Fruit fly (Drosophila melanogaster) whole organism, embryonic: ENCODE results near the gene east.

ENCODE experiments used
- BtbVII ChIP-seq: fragments of 200-800 bp; sonication (Bioruptor generic); optimal IDR thresholded peaks from 3 replicates; lab custom pipeline; 2017; ENCODE audit warnings: missing biosample characterization, mild to moderate bottlenecking, missing genetic modification characterization
- CG10654 ChIP-seq: fragments of 200-800 bp; sonication (Bioruptor generic); optimal IDR thresholded peaks from 2 replicates; lab custom pipeline; 2016; ENCODE audit warnings: missing biosample characterization, missing genetic modification characterization
- CG11456 ChIP-seq: fragments of 200-800 bp; sonication (Bioruptor generic); IDR thresholded peaks from 3 replicates; pipeline ENCODE4 v1.3.6; 2022; ENCODE audit warnings: missing biosample characterization, missing genetic modification characterization
- CG11696 ChIP-seq: fragments of 200-800 bp; sonication (Bioruptor generic); IDR thresholded peaks from 2 replicates; pipeline ENCODE4 v1.3.6; 2022; ENCODE audit warnings: missing biosample characterization, missing genetic modification characterization
- CG11723 ChIP-seq: fragments of 200-800 bp; sonication (Bioruptor generic); optimal IDR thresholded peaks from 2 replicates; lab custom pipeline; 2017; ENCODE audit warnings: missing biosample characterization, mild to moderate bottlenecking, missing genetic modification characterization
- CG12071 ChIP-seq: fragments of 200-800 bp; sonication (Bioruptor generic); optimal IDR thresholded peaks from 3 replicates; lab custom pipeline; 2018; ENCODE audit warnings: missing biosample characterization, mild to moderate bottlenecking, missing genetic modification characterization
- CG13296 ChIP-seq: fragments of 200-800 bp; sonication (Bioruptor generic); optimal IDR thresholded peaks from 3 replicates; lab custom pipeline; 2018; ENCODE audit warnings: missing biosample characterization, mild to moderate bottlenecking, missing genetic modification characterization
- CG14965 ChIP-seq: fragments of 200-800 bp; sonication (Bioruptor generic); optimal IDR thresholded peaks from 2 replicates; lab custom pipeline; 2016; ENCODE audit warnings: missing biosample characterization, missing genetic modification characterization, borderline replicate concordance
- CG15011 ChIP-seq: fragments of 200-800 bp; sonication (Bioruptor generic); optimal IDR thresholded peaks from 3 replicates; lab custom pipeline; 2018; ENCODE audit warnings: missing biosample characterization, mild to moderate bottlenecking, missing genetic modification characterization
- CG15479 ChIP-seq: fragments of 200-800 bp; sonication (Bioruptor generic); optimal IDR thresholded peaks from 3 replicates; lab custom pipeline; 2019; ENCODE audit warnings: missing biosample characterization, mild to moderate bottlenecking, missing genetic modification characterization, moderate library complexity
- CG17385 ChIP-seq: fragments of 200-800 bp; sonication (Bioruptor generic); optimal IDR thresholded peaks from 3 replicates; lab custom pipeline; 2018; ENCODE audit warnings: missing biosample characterization, mild to moderate bottlenecking, missing genetic modification characterization
- CG18262 ChIP-seq: fragments of 200-800 bp; optimal IDR thresholded peaks from 3 replicates; lab custom pipeline; 2019; ENCODE audit warnings: missing biosample characterization, mild to moderate bottlenecking, missing genetic modification characterization, moderate library complexity
- CG2875 ChIP-seq: fragments of 200-800 bp; sonication (Bioruptor generic); optimal IDR thresholded peaks from 2 replicates; lab custom pipeline; 2017; ENCODE audit warnings: missing biosample characterization, mild to moderate bottlenecking, missing genetic modification characterization, missing genetic modification reagents
- CG31441 ChIP-seq: fragments of 200-800 bp; sonication (Bioruptor generic); IDR thresholded peaks from 2 replicates; pipeline ENCODE4 v1.3.6; 2022; ENCODE audit warnings: missing biosample characterization, missing genetic modification characterization
- CG3847 ChIP-seq: fragments of 200-800 bp; sonication (Bioruptor generic); IDR thresholded peaks from 2 replicates; pipeline ENCODE4 v1.3.6; 2022; ENCODE audit warnings: missing biosample characterization, missing genetic modification characterization
- CG3995 ChIP-seq: fragments of 200-800 bp; sonication (Bioruptor generic); optimal IDR thresholded peaks from 3 replicates; lab custom pipeline; 2016; ENCODE audit warnings: missing biosample characterization, missing genetic modification characterization
- CG8765 ChIP-seq: fragments of 200-800 bp; sonication (Bioruptor generic); IDR thresholded peaks from 2 replicates; pipeline ENCODE4 v1.3.6; 2022; ENCODE audit warnings: missing biosample characterization, missing genetic modification characterization
- CG8924 ChIP-seq: fragments of 200-800 bp; optimal IDR thresholded peaks from 3 replicates; lab custom pipeline; 2019; ENCODE audit warnings: missing biosample characterization, mild to moderate bottlenecking, missing genetic modification characterization, moderate library complexity
- CG8944 ChIP-seq: fragments of 200-800 bp; sonication (Bioruptor generic); optimal IDR thresholded peaks from 3 replicates; lab custom pipeline; 2016; ENCODE audit warnings: missing biosample characterization, missing genetic modification characterization
- CG9727 ChIP-seq: fragments of 200-800 bp; sonication (Bioruptor generic); optimal IDR thresholded peaks from 3 replicates; lab custom pipeline; 2017; ENCODE audit warnings: missing biosample characterization, mild to moderate bottlenecking, missing genetic modification characterization
- CG9876 ChIP-seq: fragments of 200-800 bp; sonication (Bioruptor generic); optimal IDR thresholded peaks from 2 replicates; lab custom pipeline; 2016; ENCODE audit warnings: missing biosample characterization, missing genetic modification characterization
- D ChIP-seq, 2 experiments: fragments of 200-800 bp in 1 of 2; fragments of >200 bp in 1 of 2; sonication (Bioruptor generic) in 1 of 2; optimal IDR thresholded peaks; 2 replicates in 1 of 2; 3 replicates in 1 of 2; lab custom pipeline; 2017; ENCODE audit warnings: mild to moderate bottlenecking in 1 of 2, missing biosample characterization in 1 of 2, missing genetic modification characterization in 1 of 2, missing genetic modification reagents in 1 of 2
- Deaf1 ChIP-seq: fragments of 200-800 bp; optimal IDR thresholded peaks from 3 replicates; lab custom pipeline; 2019; ENCODE audit warnings: missing biosample characterization, mild to moderate bottlenecking, missing genetic modification characterization, moderate library complexity
- Fer1 ChIP-seq: fragments of 200-800 bp; sonication (Bioruptor generic); optimal IDR thresholded peaks from 2 replicates; lab custom pipeline; 2017; ENCODE audit warnings: missing biosample characterization, mild to moderate bottlenecking, missing genetic modification characterization
- Hmr ChIP-seq: fragments of 200-800 bp; sonication (Bioruptor generic); optimal IDR thresholded peaks from 3 replicates; lab custom pipeline; 2017; ENCODE audit warnings: mild to moderate bottlenecking, missing biosample characterization, missing genetic modification reagents, missing genetic modification characterization
- Meics ChIP-seq: fragments of 200-800 bp; sonication (Bioruptor generic); optimal IDR thresholded peaks from 2 replicates; lab custom pipeline; 2017; ENCODE audit warnings: missing biosample characterization, mild to moderate bottlenecking, missing genetic modification characterization
- Nf-YA ChIP-seq: fragments of 200-800 bp; sonication (Bioruptor generic); IDR thresholded peaks from 2 replicates; pipeline ENCODE4 v1.3.6; 2022; ENCODE audit warnings: missing biosample characterization, missing genetic modification characterization
- NfI ChIP-seq: fragments of 200-800 bp; sonication (Bioruptor generic); optimal IDR thresholded peaks from 3 replicates; lab custom pipeline; 2018; ENCODE audit warnings: missing biosample characterization, mild to moderate bottlenecking, missing genetic modification characterization, moderate library complexity
- Poxn ChIP-seq: fragments of 200-800 bp; sonication (Bioruptor generic); IDR thresholded peaks from 2 replicates; pipeline ENCODE4 v1.3.6; 2022; ENCODE audit warnings: missing biosample characterization, missing genetic modification characterization
- Sox100B ChIP-seq: fragments of 200-800 bp; sonication (Bioruptor generic); optimal IDR thresholded peaks from 3 replicates; lab custom pipeline; 2018; ENCODE audit warnings: missing biosample characterization, mild to moderate bottlenecking, missing genetic modification characterization
- ato ChIP-seq: fragments of 200-800 bp; sonication (Bioruptor generic); IDR thresholded peaks from 2 replicates; pipeline ENCODE4 v1.3.6; 2022; ENCODE audit warnings: missing biosample characterization, missing genetic modification characterization; ENCODE audit not compliant: partially characterized antibody
- bowl ChIP-seq: fragments of 200-800 bp; sonication (Bioruptor generic); IDR thresholded peaks from 2 replicates; pipeline ENCODE4 v1.3.6; 2022; ENCODE audit warnings: missing biosample characterization, missing genetic modification characterization
- br ChIP-seq: fragments of >200 bp; optimal IDR thresholded peaks from 2 replicates; lab custom pipeline; 2017
- cg ChIP-seq: fragments of 200-800 bp; sonication (Bioruptor generic); optimal IDR thresholded peaks from 3 replicates; lab custom pipeline; 2019; ENCODE audit warnings: missing biosample characterization, mild to moderate bottlenecking, missing genetic modification characterization, moderate library complexity
- eyg ChIP-seq: fragments of 200-800 bp; sonication (Bioruptor generic); optimal IDR thresholded peaks from 3 replicates; lab custom pipeline; 2016; ENCODE audit warnings: missing biosample characterization, missing genetic modification characterization
- fd96Cb ChIP-seq: fragments of 200-800 bp; sonication (Bioruptor generic); optimal IDR thresholded peaks from 2 replicates; lab custom pipeline; 2018; ENCODE audit warnings: missing biosample characterization, mild to moderate bottlenecking, missing genetic modification characterization, moderate library complexity
- gcm2 ChIP-seq: fragments of 200-800 bp; sonication (Bioruptor generic); optimal IDR thresholded peaks from 2 replicates; lab custom pipeline; 2016; ENCODE audit warnings: missing biosample characterization, missing genetic modification characterization
- hth ChIP-seq: fragments of >200 bp; optimal IDR thresholded peaks from 2 replicates; lab custom pipeline; 2017; ENCODE audit warnings: inconsistent platforms
- lmd ChIP-seq: fragments of 200-800 bp; sonication (Bioruptor generic); IDR thresholded peaks from 2 replicates; pipeline ENCODE4 v1.3.6; 2022; ENCODE audit warnings: missing biosample characterization, missing genetic modification characterization
- mam ChIP-seq: fragments of 200-800 bp; sonication (Bioruptor generic); optimal IDR thresholded peaks from 3 replicates; lab custom pipeline; 2016; ENCODE audit warnings: missing biosample characterization, missing genetic modification characterization
- nerfin-1 ChIP-seq: fragments of 200-800 bp; sonication (Bioruptor generic); optimal IDR thresholded peaks from 3 replicates; lab custom pipeline; 2019; ENCODE audit warnings: missing biosample characterization, mild to moderate bottlenecking, missing genetic modification characterization, moderate library complexity
- pb ChIP-seq: fragments of 200-800 bp; sonication (Bioruptor generic); optimal IDR thresholded peaks from 3 replicates; lab custom pipeline; 2016; ENCODE audit warnings: missing biosample characterization, missing genetic modification characterization
- sens ChIP-seq: fragments of 200-800 bp; sonication (Bioruptor generic); peaks from one replicate; lab custom pipeline; 2016; ENCODE audit warnings: missing biosample characterization, missing genetic modification characterization
- slou ChIP-seq: fragments of 200-800 bp; sonication (Bioruptor generic); optimal IDR thresholded peaks from 3 replicates; lab custom pipeline; 2016; ENCODE audit warnings: missing biosample characterization, missing genetic modification characterization
- tio ChIP-seq: fragments of 200-800 bp; sonication (Bioruptor generic); optimal IDR thresholded peaks from 2 replicates; lab custom pipeline; 2017; ENCODE audit warnings: missing biosample characterization, missing genetic modification characterization, inconsistent platforms
- tx ChIP-seq: fragments of 200-800 bp; sonication (Bioruptor generic); optimal IDR thresholded peaks from 2 replicates; lab custom pipeline; 2016; ENCODE audit warnings: missing biosample characterization, missing genetic modification characterization
- unc-4 ChIP-seq: fragments of 200-800 bp; sonication (Bioruptor generic); IDR thresholded peaks from 2 replicates; pipeline ENCODE4 v1.3.6; 2022; ENCODE audit warnings: missing biosample characterization, missing genetic modification characterization; ENCODE audit not compliant: partially characterized antibody
- z ChIP-seq: fragments of 200-800 bp; sonication (Bioruptor generic); IDR thresholded peaks from 3 replicates; pipeline ENCODE4 v1.3.6; 2022; ENCODE audit warnings: missing biosample characterization, missing genetic modification characterization
- zf30C ChIP-seq: fragments of 200-800 bp; sonication (Bioruptor generic); optimal IDR thresholded peaks from 3 replicates; lab custom pipeline; 2018; ENCODE audit warnings: missing biosample characterization, mild to moderate bottlenecking, missing genetic modification characterization

east gene

dm6 chrX:2011288-2012120 lies 844 bp downstream of the east start (continued):
- peak; percentile 14 for TF ChIP-seq fd96Cb (tag; lab: Kevin White, UChicago)
- TF ChIP-seq Sox100B (GFP tag; lab: Kevin White, UChicago), result peak; percentile 54
- peak; percentile 10 for TF ChIP-seq BtbVII (GFP tag; lab: Kevin White, UChicago)
- no peak for TF ChIP-seq Poxn (GFP tag; lab: Robert Waterston, UW)
- TF ChIP-seq Meics (GFP tag; lab: Kevin White, UChicago), result peak; percentile 69
- no peak for TF ChIP-seq CG3995
- TF ChIP-seq Hmr (GFP tag; lab: Kevin White, UChicago), result peak; percentile 64
- TF ChIP-seq CG15011 (GFP tag; lab: Kevin White, UChicago), result peak; percentile 8
- no peak for TF ChIP-seq CG9876
- TF ChIP-seq CG12071 (GFP tag; lab: Kevin White, UChicago), result no peak
- TF ChIP-seq CG15479 (GFP tag; lab: Kevin White, UChicago), result no peak
- peak; percentile 59 for TF ChIP-seq lmd (GFP tag; lab: Robert Waterston, UW)
- peak; percentile 63 for TF ChIP-seq CG31441
- TF ChIP-seq Nf-YA, result no peak; the same call in 1 of the 2 replicates
- TF ChIP-seq CG3847 (GFP tag; lab: Robert Waterston, UW), result peak; percentile 34; the same call in 1 of the 2 replicates
- TF ChIP-seq CG9727 (GFP tag; lab: Kevin White, UChicago), result peak; percentile 53
- 0 out of 2 replicates have a peak, but pooled peaks have one; percentile 13 for TF ChIP-seq bowl (GFP tag; lab: Robert Waterston, UW)
- TF ChIP-seq slou, result peak; percentile 50
- TF ChIP-seq CG11723 (GFP tag; lab: Kevin White, UChicago), result peak; percentile 7
- peak; percentile 7 for TF ChIP-seq CG8924
- TF ChIP-seq eyg (GFP tag; lab: Kevin White, UChicago), result no peak
- peak; percentile 27 for TF ChIP-seq CG2875 (GFP tag; lab: Kevin White, UChicago)
- no peak for TF ChIP-seq hth (lab: Kevin White, UChicago)
- TF ChIP-seq CG11696 (GFP tag; lab: Robert Waterston, UW), result peak; percentile 40; the same call in 1 of the 2 replicates
- no peak for TF ChIP-seq gcm2 (GFP tag; lab: Kevin White, UChicago)
- peak; percentile 53 for TF ChIP-seq Deaf1 (tag; lab: Kevin White, UChicago)
- TF ChIP-seq unc-4 (GFP tag; lab: Robert Waterston, UW), result no peak
- peak; percentile 42 for TF ChIP-seq NfI
- TF ChIP-seq sens (GFP tag; lab: Kevin White, UChicago), result peak; percentile 31
- no peak for TF ChIP-seq CG14965 (GFP tag; lab: Kevin White, UChicago)
- TF ChIP-seq pb (GFP tag; lab: Kevin White, UChicago), result no peak
- no peak for TF ChIP-seq br
- peak; percentile 35 for TF ChIP-seq CG10654 (GFP tag; lab: Kevin White, UChicago)
- TF ChIP-seq tx, result no peak
- TF ChIP-seq CG18262 (tag; lab: Kevin White, UChicago), result peak; percentile 57
- TF ChIP-seq CG8765, result peak; percentile 49; the same call in 1 of the 2 replicates
- no peak for TF ChIP-seq cg (GFP tag; lab: Kevin White, UChicago)
- TF ChIP-seq D (optimal IDR thresholded peaks at IDR 0.05; lab: Kevin White, UChicago), result no peak
- TF ChIP-seq D (GFP tag; optimal IDR thresholded peaks at IDR 0.05; lab: Kevin White, UChicago), result peak; percentile 27
- TF ChIP-seq z (GFP tag; lab: Robert Waterston, UW), result 0 out of 3 replicates have a peak, but pooled peaks have one; percentile 30
- TF ChIP-seq CG8944 (GFP tag; lab: Kevin White, UChicago), result no peak
- peak; percentile 14 for TF ChIP-seq mam (GFP tag; lab: Kevin White, UChicago)
- TF ChIP-seq tio (GFP tag; lab: Kevin White, UChicago), result no peak
- peak; percentile 54; the same call in 1 of the 3 replicates for TF ChIP-seq CG11456 (GFP tag; lab: Robert Waterston, UW)
- TF ChIP-seq CG17385 (GFP tag; lab: Kevin White, UChicago), result peak; percentile 47
- TF ChIP-seq CG13296 (GFP tag; lab: Kevin White, UChicago), result no peak
- no peak for TF ChIP-seq ato (GFP tag; lab: Robert Waterston, UW)
- TF ChIP-seq Fer1 (GFP tag; lab: Kevin White, UChicago), result no peak
- TF ChIP-seq zf30C (GFP tag; lab: Kevin White, UChicago), result peak; percentile 31
- TF ChIP-seq nerfin-1 (tag; lab: Kevin White, UChicago), result no peak
